Fruit fly (Drosophila melanogaster): ENCODE measurements around the gene CG7542.

Gene CG7542

dm6 chr3L:17549049-17549876 lies at the start of gene CG7542, which contains the start of gene Jon74E:
CG7542 (plus strand) TSS chr3L:17549826.
Jon74E (minus strand) TSS chr3L:17549127.
- TF ChIP-seq insv (optimal IDR thresholded peaks at IDR 0.05): no peak

DNA sequence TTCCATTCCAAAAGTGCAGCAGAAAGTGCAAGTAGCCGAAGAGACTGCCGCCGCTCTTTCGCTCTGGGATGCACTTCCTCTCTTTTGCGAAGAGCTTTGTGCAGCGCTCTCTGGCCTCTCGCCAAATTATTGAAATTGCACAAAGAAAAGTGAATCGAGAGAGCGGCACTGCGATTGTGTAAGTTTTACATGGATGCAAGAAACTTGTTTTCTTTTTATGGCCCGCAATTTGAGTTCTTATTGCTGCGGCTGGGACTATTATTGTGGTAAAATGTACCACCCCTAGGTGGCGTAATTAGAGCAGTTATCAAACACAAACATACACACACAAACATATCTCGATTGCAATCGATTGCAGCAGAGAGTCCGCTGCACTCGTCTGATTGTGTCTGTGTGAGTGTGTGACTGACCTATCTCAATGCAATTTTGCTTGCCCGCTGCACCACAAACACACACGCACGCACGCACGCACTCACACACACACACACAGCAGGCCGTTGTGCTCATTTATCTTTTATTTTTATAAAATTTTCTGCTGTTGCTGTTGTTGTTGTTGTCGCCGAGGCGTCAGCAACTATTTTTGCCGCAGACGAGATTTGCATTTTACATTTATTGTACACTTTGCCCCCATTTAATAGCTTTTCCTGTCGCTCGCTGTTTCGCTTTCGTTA lies 49.2 kb upstream of the CG7542 start:
- TF ChIP-seq Sin3A (optimal IDR thresholded peaks at IDR 0.05) (no peak), psq (optimal IDR thresholded peaks at IDR 0.05) (no peak), h (optimal IDR thresholded peaks at IDR 0.05) (no peak), ttk (optimal IDR thresholded peaks at IDR 0.05) (no peak), insv (optimal IDR thresholded peaks at IDR 0.05) (no peak), Myc (optimal IDR thresholded peaks at IDR 0.05) (no peak)

DNA sequence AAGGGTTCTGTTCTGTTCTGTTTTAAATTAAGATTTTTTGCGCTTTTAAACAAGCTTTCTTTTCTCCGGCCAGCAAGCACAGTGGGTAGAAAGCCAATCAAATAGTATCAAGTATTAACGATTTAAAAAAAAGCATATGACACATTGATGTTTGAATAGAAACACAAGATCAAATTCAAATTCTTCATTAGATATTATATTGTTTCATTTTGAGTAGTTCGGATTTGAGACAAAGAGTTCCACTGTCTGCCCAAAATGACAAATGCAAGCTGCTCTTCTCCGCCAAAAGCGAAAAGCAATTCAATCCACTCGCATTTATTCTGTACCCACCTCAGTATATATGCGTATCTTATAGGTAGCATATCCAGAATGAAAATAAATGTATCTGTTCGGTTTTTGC lies 47.4 kb upstream of the CG7542 start:
- no peak for TF ChIP-seq insv (optimal IDR thresholded peaks at IDR 0.05)
- TF ChIP-seq h (optimal IDR thresholded peaks at IDR 0.05): no peak
- no peak for TF ChIP-seq Myc (optimal IDR thresholded peaks at IDR 0.05)
- no peak for TF ChIP-seq ttk (optimal IDR thresholded peaks at IDR 0.05)
- no peak for TF ChIP-seq Sin3A (optimal IDR thresholded peaks at IDR 0.05)
- TF ChIP-seq psq (optimal IDR thresholded peaks at IDR 0.05): no peak

DNA sequence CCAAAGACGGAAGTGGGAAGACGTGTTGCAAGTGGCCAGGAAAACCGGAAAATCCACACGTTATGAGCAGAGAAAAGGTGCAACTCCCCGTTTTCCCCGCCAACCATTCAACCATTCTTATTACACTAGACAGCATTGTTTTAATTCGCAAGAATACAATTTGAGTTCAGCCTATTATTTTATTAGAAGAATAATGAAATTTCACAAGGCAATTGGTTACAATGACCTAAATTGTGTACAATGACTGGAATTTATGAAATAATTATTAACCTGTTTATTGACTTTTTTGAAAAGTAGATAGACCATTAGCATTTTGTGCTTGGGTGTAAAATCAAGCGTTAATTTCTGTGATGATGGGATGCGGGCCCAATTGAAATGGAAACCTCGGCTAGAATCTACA lies 45.1 kb upstream of the CG7542 start:
- no peak for TF ChIP-seq insv (optimal IDR thresholded peaks at IDR 0.05)
- TF ChIP-seq ttk (optimal IDR thresholded peaks at IDR 0.05): no peak
- TF ChIP-seq psq (optimal IDR thresholded peaks at IDR 0.05): no peak
- TF ChIP-seq Sin3A (optimal IDR thresholded peaks at IDR 0.05): no peak
- no peak for TF ChIP-seq h (optimal IDR thresholded peaks at IDR 0.05)
- no peak for TF ChIP-seq Myc (optimal IDR thresholded peaks at IDR 0.05)

DNA sequence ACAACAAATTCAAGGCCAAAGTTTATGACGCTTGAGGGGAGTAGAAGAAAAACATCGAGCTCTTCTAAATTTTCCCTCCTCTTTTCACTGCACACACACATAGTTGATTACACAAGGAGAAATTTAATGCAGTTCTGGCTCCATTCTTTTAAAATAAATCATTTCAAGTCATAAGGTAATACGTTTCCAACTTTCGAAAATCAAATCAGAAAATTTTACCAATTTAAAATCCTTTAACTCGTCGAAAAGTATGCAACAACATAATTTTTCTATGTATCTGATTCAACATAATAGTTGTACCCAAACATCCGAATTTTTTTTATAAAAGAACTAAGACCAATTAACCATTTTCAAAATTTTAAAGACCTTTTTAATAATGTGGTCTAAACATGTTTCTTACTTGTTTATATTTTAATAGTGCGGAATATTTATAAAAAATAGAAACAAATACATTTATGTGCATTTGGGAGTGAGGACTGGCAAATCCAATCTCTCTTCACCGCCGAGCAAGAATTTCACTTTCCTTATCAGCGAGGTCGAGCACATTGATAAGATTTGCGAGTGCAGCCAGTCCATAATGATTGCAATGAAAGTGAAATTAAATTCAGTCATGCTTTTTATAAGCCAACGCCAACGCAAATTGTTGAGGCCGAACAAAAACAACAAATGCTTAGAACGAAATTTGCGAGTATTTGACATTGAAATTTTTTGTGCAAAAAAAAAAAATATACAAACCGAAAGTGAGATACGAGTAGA lies 43.4 kb upstream of the CG7542 start:
- TF ChIP-seq psq (optimal IDR thresholded peaks at IDR 0.05) (no peak), Sin3A (optimal IDR thresholded peaks at IDR 0.05) (no peak), h (optimal IDR thresholded peaks at IDR 0.05) (no peak), insv (optimal IDR thresholded peaks at IDR 0.05) (no peak), Myc (optimal IDR thresholded peaks at IDR 0.05) (no peak), ttk (optimal IDR thresholded peaks at IDR 0.05) (no peak)

DNA sequence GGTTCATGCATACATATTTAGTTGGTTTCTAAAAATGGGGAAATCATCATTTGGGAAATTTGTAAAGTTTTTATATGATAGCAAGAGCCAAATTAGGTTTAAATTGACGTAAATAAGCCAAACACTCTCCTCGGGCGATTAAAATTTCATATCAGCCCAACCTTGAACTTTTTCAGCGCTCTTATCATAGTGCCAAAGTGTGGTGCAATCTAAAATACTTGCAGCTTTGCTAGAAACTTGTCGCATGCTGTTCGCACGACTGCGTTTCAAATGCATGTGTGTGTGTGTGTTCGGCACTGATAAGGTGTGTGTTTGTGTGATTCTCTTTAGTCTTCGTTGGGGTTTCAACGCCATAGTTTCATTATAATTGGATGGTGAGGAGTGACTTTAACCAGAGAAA lies 42.8 kb upstream of the CG7542 start:
- TF ChIP-seq insv (optimal IDR thresholded peaks at IDR 0.05) (no peak), h (optimal IDR thresholded peaks at IDR 0.05) (no peak), ttk (optimal IDR thresholded peaks at IDR 0.05) (no peak), Sin3A (optimal IDR thresholded peaks at IDR 0.05) (no peak), psq (optimal IDR thresholded peaks at IDR 0.05) (no peak), Myc (optimal IDR thresholded peaks at IDR 0.05) (no peak)

- no peak for TF ChIP-seq Myc (optimal IDR thresholded peaks at IDR 0.05)
- TF ChIP-seq insv (optimal IDR thresholded peaks at IDR 0.05): no peak
- no peak for TF ChIP-seq psq (optimal IDR thresholded peaks at IDR 0.05)
- TF ChIP-seq h (optimal IDR thresholded peaks at IDR 0.05): no peak
- no peak for TF ChIP-seq Sin3A (optimal IDR thresholded peaks at IDR 0.05)
- TF ChIP-seq ttk (optimal IDR thresholded peaks at IDR 0.05): no peak
These were observed 36.1 kb upstream of the CG7542 start for dm6 chr3L:17513492-17513891.

DNA sequence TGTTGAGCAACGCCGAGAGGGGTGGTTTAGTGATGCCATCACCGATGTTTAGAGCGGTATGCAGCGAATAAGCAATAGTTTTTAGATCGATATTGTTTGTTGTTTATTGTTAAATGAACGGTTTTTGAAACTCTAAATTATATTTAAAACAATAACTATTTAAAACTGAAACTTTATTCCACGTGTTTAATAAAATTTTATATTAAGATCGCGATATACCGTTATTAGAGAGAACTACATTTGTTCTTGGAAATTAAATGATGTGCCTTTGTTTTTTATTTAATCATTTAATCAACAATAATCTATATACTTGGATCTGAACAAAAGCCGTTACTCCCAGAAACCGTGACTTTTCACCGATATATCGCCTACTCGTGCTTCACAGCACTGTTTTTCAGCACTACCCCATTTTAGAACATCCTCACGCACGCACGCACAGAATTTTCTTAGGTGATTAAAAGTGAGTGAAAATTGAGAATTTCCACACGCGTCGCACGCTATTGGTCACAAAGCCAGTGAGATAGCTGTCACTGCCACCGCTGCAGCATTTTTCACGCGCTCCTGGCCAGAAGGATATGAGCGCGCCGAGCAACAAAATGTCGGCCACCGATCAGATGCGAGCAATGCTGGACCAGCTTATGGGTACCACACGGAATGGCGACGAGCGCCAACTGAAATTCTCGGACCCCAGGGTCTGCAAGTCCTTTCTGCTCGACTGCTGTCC lies 35.6 kb upstream of the CG7542 start, which contains the start of the genes U4-U6-60K and CG7564:
TSS of gene U4-U6-60K (minus strand) at position 20 of the 724 bp plus-strand sequence.
TSS of gene CG7564 (plus strand) at position 406 of the 724 bp plus-strand sequence.
- TF ChIP-seq psq (optimal IDR thresholded peaks at IDR 0.05): no peak
- TF ChIP-seq insv (optimal IDR thresholded peaks at IDR 0.05): no peak
- no peak for TF ChIP-seq Myc (optimal IDR thresholded peaks at IDR 0.05)
- no peak for TF ChIP-seq Sin3A (optimal IDR thresholded peaks at IDR 0.05)
- TF ChIP-seq h (optimal IDR thresholded peaks at IDR 0.05): no peak
- no peak for TF ChIP-seq ttk (optimal IDR thresholded peaks at IDR 0.05)

DNA sequence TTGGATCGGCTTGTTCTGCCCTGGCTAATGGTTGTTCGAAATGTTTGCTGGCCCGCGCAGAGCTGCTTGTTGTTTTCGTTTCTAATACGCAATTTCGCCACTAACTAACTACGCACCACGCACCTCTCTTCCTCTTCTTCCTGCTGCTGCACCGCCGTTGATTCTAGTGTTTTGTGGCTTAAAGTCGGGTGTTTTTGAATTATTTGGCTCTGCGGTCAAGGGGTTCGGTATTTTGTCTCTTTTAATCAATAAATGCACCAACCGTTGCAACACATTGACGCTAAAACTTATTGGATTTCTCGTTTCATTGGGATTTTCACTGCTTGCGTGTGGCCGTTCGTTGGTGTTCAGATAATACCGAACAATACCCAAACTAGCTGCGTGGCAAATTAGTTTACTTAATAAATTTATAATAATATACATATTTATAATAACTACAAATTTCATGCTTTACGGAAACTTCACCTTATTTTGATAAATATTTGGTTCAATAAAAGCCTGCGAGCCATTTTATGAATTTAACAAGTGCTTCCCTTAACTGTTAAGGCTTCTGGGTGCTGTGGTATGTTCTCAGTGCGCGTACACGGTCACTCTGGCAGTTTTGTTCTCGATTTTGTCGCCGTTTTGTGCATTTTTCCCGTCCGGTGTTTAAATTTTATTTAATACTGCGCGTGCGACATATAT lies 20.0 kb upstream of the CG7542 start, which contains the start of the genes Edc3 and Nedd4:
TSS of gene Edc3 (minus strand) at position 351 of the 684 bp plus-strand sequence.
TSS of gene Nedd4 (plus strand) at position 571 of the 684 bp plus-strand sequence.
- TF ChIP-seq psq (optimal IDR thresholded peaks at IDR 0.05): no peak
- no peak for TF ChIP-seq ttk (optimal IDR thresholded peaks at IDR 0.05)
- TF ChIP-seq Sin3A (optimal IDR thresholded peaks at IDR 0.05): no peak
- no peak for TF ChIP-seq insv (optimal IDR thresholded peaks at IDR 0.05)
- TF ChIP-seq Myc (optimal IDR thresholded peaks at IDR 0.05): no peak
- TF ChIP-seq h (optimal IDR thresholded peaks at IDR 0.05): no peak

- TF ChIP-seq ttk (optimal IDR thresholded peaks at IDR 0.05) (no peak), Myc (optimal IDR thresholded peaks at IDR 0.05) (no peak), psq (optimal IDR thresholded peaks at IDR 0.05) (no peak), h (optimal IDR thresholded peaks at IDR 0.05) (no peak), insv (optimal IDR thresholded peaks at IDR 0.05) (no peak), Sin3A (optimal IDR thresholded peaks at IDR 0.05) (no peak)
These were observed 19.0 kb upstream of the CG7542 start for dm6 chr3L:17530471-17531149.

Measured in Kc167 (cell line).